Worm (Caenorhabditis elegans): ENCODE measurements around the gene Y53F4B.17.

ce11 chrII:15042310-15042709 lies 16.1 kb upstream of the Y53F4B.17 start:
- TF ChIP-seq elt-3 (tag; optimal IDR thresholded peaks at IDR 0.05) (no peak), elt-1 (tag; optimal IDR thresholded peaks at IDR 0.05) (no peak), lin-39 (tag; optimal IDR thresholded peaks at IDR 0.05) (no peak), ama-1 (optimal IDR thresholded peaks at IDR 0.05) (no peak), fos-1 (tag; optimal IDR thresholded peaks at IDR 0.05) (no peak), dmd-4 (tag; optimal IDR thresholded peaks at IDR 0.05) (no peak), lsy-2 (tag; optimal IDR thresholded peaks at IDR 0.05) (no peak), unc-62 (GFP tag; optimal IDR thresholded peaks at IDR 0.05) (no peak), nhr-11 (tag; optimal IDR thresholded peaks at IDR 0.05) (no peak), zag-1 (tag; optimal IDR thresholded peaks at IDR 0.05) (no peak), skn-1 (tag; optimal IDR thresholded peaks at IDR 0.05) (no peak), C34F6.9 (tag; optimal IDR thresholded peaks at IDR 0.05) (no peak), aly-2 (tag; optimal IDR thresholded peaks at IDR 0.05) (no peak)
